Worm (Caenorhabditis elegans) whole organism, L4 larva: ENCODE measurements around the gene aakg-1.

Experiments
- D1046.2 ChIP-seq: fragments of 200-800 bp; sonication (Bioruptor generic); IDR thresholded peaks from 2 replicates; pipeline ENCODE4 v1.3.6; 2022; ENCODE audit warnings: missing genetic modification characterization, missing compliant biosample characterization
- F26F4.8 ChIP-seq: fragments of 200-800 bp; sonication (Bioruptor generic); conservative IDR thresholded peaks from 2 replicates; pipeline ENCODE4 v1.3.6; 2022; ENCODE audit warnings: missing genetic modification characterization, missing compliant biosample characterization
- aha-1 ChIP-seq: fragments of 150-350 bp; peaks from one replicate; lab custom pipeline; 2014; ENCODE audit warnings: missing biosample characterization, missing genetic modification characterization
- aly-2 ChIP-seq: sonication (generic microtip); optimal IDR thresholded peaks from 2 replicates; lab custom pipeline; 2018; ENCODE audit warnings: missing biosample characterization, missing genetic modification characterization
- ceh-20 ChIP-seq: fragments of 200-800 bp; sonication (Bioruptor generic); IDR thresholded peaks from 2 replicates; pipeline ENCODE4 v1.3.6; 2022; ENCODE audit warnings: missing genetic modification reagents, missing genetic modification characterization, missing compliant biosample characterization
- cey-2 ChIP-seq: sonication (generic microtip); optimal IDR thresholded peaks from 3 replicates; lab custom pipeline; 2017; ENCODE audit warnings: missing genetic modification characterization, mild to moderate bottlenecking, missing compliant biosample characterization, antibody characterized with exemption, borderline replicate concordance; ENCODE audit not compliant: insufficient read depth
- daf-16 ChIP-seq, 3 experiments: sonication (generic microtip); optimal IDR thresholded peaks; 2 replicates each; lab custom pipeline; 2016 to 2017; ENCODE audit warnings: missing genetic modification characterization in 3 of 3, missing genetic modification reagents in 3 of 3, mild to moderate bottlenecking in 2 of 3, missing compliant biosample characterization in 2 of 3, missing biosample characterization in 1 of 3, moderate library complexity in 1 of 3
- dmd-6 ChIP-seq: fragments of 200-800 bp; sonication (Bioruptor generic); IDR thresholded peaks from 2 replicates; pipeline ENCODE4 v1.3.6; 2022; ENCODE audit warnings: missing genetic modification reagents, missing genetic modification characterization, missing compliant biosample characterization
- dpl-1 ChIP-seq: fragments of 150-350 bp; optimal IDR thresholded peaks from 2 replicates; lab custom pipeline; 2014; ENCODE audit warnings: missing biosample characterization, missing genetic modification reagents, missing genetic modification characterization
- duxl-1 ChIP-seq: sonication (generic microtip); optimal IDR thresholded peaks from 2 replicates; lab custom pipeline; 2016; ENCODE audit warnings: mild to moderate bottlenecking, missing genetic modification characterization, moderate library complexity, missing compliant biosample characterization; ENCODE audit not compliant: poor library complexity
- dve-1 ChIP-seq: sonication (generic microtip); optimal IDR thresholded peaks from 2 replicates; lab custom pipeline; 2017; ENCODE audit warnings: antibody characterized with exemption, mild to moderate bottlenecking, missing genetic modification characterization, missing compliant biosample characterization; ENCODE audit not compliant: insufficient read depth
- fkh-10 ChIP-seq: fragments of 150-350 bp; optimal IDR thresholded peaks from 2 replicates; lab custom pipeline; 2014; ENCODE audit warnings: missing biosample characterization, missing genetic modification reagents, missing genetic modification characterization
- gei-8 ChIP-seq: fragments of 200-800 bp; sonication (Bioruptor generic); optimal IDR thresholded peaks from 2 replicates; lab custom pipeline; 2018; ENCODE audit warnings: mild to moderate bottlenecking, missing genetic modification characterization, missing compliant biosample characterization
- hlh-11 ChIP-seq: fragments of 200-800 bp; sonication (Bioruptor generic); optimal IDR thresholded peaks from 2 replicates; lab custom pipeline; 2018; ENCODE audit warnings: mild to moderate bottlenecking, missing genetic modification characterization, missing compliant biosample characterization
- hlh-30 ChIP-seq: sonication (generic microtip); optimal IDR thresholded peaks from 2 replicates; lab custom pipeline; 2017; ENCODE audit warnings: antibody characterized with exemption, mild to moderate bottlenecking, missing genetic modification characterization, missing compliant biosample characterization; ENCODE audit not compliant: insufficient read depth
- hmg-1.1 ChIP-seq: fragments of 200-800 bp; sonication (Bioruptor generic); IDR thresholded peaks from 2 replicates; pipeline ENCODE4 v1.3.6; 2022; ENCODE audit warnings: missing genetic modification reagents, missing genetic modification characterization, missing compliant biosample characterization
- lin-38 ChIP-seq: fragments of 200-800 bp; sonication (Bioruptor generic); IDR thresholded peaks from 2 replicates; pipeline ENCODE4 v1.3.6; 2022; ENCODE audit warnings: missing genetic modification reagents, missing genetic modification characterization, missing compliant biosample characterization
- madf-5 ChIP-seq, 2 experiments: fragments of 200-800 bp; sonication (Bioruptor generic); IDR thresholded peaks; 2 replicates each; pipeline ENCODE4 v1.3.6; 2022; ENCODE audit warnings: missing compliant biosample characterization in 2 of 2, missing genetic modification characterization in 2 of 2
- madf-9 ChIP-seq: fragments of 200-800 bp; sonication (Bioruptor generic); conservative IDR thresholded peaks from 2 replicates; pipeline ENCODE4 v1.3.6; 2022; ENCODE audit warnings: missing genetic modification reagents, missing genetic modification characterization, missing compliant biosample characterization
- mdt-29 ChIP-seq: fragments of 200-800 bp; sonication (Bioruptor generic); IDR thresholded peaks from 2 replicates; pipeline ENCODE4 v1.3.6; 2022; ENCODE audit warnings: missing genetic modification reagents, missing genetic modification characterization, missing compliant biosample characterization
- mxl-2 ChIP-seq: fragments of 200-800 bp; sonication (Bioruptor generic); conservative IDR thresholded peaks from 2 replicates; pipeline ENCODE4 v1.3.6; 2022; ENCODE audit warnings: missing genetic modification reagents, missing genetic modification characterization, missing compliant biosample characterization
- mxl-3 ChIP-seq: fragments of 200-800 bp; sonication (Bioruptor generic); optimal IDR thresholded peaks from 2 replicates; lab custom pipeline; 2018; ENCODE audit warnings: mild to moderate bottlenecking, missing genetic modification characterization, missing compliant biosample characterization
- nhr-11 ChIP-seq: fragments of 150-350 bp; optimal IDR thresholded peaks from 2 replicates; lab custom pipeline; 2014; ENCODE audit warnings: missing biosample characterization, missing genetic modification characterization
- nhr-111 ChIP-seq: fragments of 200-800 bp; sonication (Bioruptor generic); optimal IDR thresholded peaks from 2 replicates; lab custom pipeline; 2018; ENCODE audit warnings: mild to moderate bottlenecking, missing genetic modification characterization, missing compliant biosample characterization
- snpc-1.2 ChIP-seq: fragments of 200-800 bp; sonication (Bioruptor generic); IDR thresholded peaks from 2 replicates; pipeline ENCODE4 v1.3.6; 2022; ENCODE audit warnings: missing genetic modification reagents, missing genetic modification characterization, missing compliant biosample characterization
- snpc-4 ChIP-seq: fragments of 150-350 bp; optimal IDR thresholded peaks from 2 replicates; lab custom pipeline; 2014; ENCODE audit warnings: missing biosample characterization, missing genetic modification characterization
- spr-1 ChIP-seq: sonication (generic microtip); optimal IDR thresholded peaks from 2 replicates; lab custom pipeline; 2016; ENCODE audit warnings: mild to moderate bottlenecking, missing genetic modification characterization, missing compliant biosample characterization
- spr-3 ChIP-seq: fragments of 200-800 bp; sonication (Bioruptor generic); optimal IDR thresholded peaks from 2 replicates; lab custom pipeline; 2018; ENCODE audit warnings: mild to moderate bottlenecking, missing genetic modification characterization, missing compliant biosample characterization
- unc-39 ChIP-seq: sonication (generic microtip); optimal IDR thresholded peaks from 2 replicates; lab custom pipeline; 2017; ENCODE audit warnings: missing biosample characterization, missing genetic modification characterization
- unc-62 ChIP-seq, 3 experiments: fragments of 150-350 bp in 1 of 3; sonication (generic microtip); optimal IDR thresholded peaks in 2 of 3; peaks in 1 of 3; 1 replicate in 1 of 3; 2 replicates in 2 of 3; lab custom pipeline; 2014 to 2017; ENCODE audit warnings: missing biosample characterization in 3 of 3, missing genetic modification characterization in 3 of 3, missing genetic modification reagents in 3 of 3, missing genotype in 1 of 3
- zfp-2 ChIP-seq: sonication (generic microtip); optimal IDR thresholded peaks from 2 replicates; lab custom pipeline; 2016; ENCODE audit warnings: mild to moderate bottlenecking, missing genetic modification characterization, missing compliant biosample characterization
- zip-11 ChIP-seq: fragments of 200-800 bp; sonication (Bioruptor generic); IDR thresholded peaks from 2 replicates; pipeline ENCODE4 v1.3.6; 2022; ENCODE audit warnings: missing genetic modification characterization, missing compliant biosample characterization
- ztf-7 ChIP-seq: fragments of 150-350 bp; optimal IDR thresholded peaks from 2 replicates; lab custom pipeline; 2014; ENCODE audit warnings: missing biosample characterization, missing genetic modification characterization

Gene aakg-1

ce11 chrIII:12583466-12583865 is 8.3 kb upstream of the aakg-1 start (continued):
- TF ChIP-seq snpc-1.2 (GFP tag; lab: Robert Waterston, UW) (no peak), D1046.2 (peak; percentile 71; the same call in 1 of the 2 replicates), spr-3 (GFP tag; lab: Kevin White, UChicago) (no peak), zip-11 (no peak), nhr-111 (GFP tag; lab: Kevin White, UChicago) (no peak), nhr-11 (peak; percentile 97), madf-9 (GFP tag; lab: Robert Waterston, UW) (0 out of 2 replicates have a peak, but pooled peaks have one; percentile 47), unc-62 (GFP tag; optimal IDR thresholded peaks at IDR 0.05 in 1 of 2; lab: Kevin White, UChicago) (peak in 1 of 2 experiments; percentile 100), unc-62 (tag; optimal IDR thresholded peaks at IDR 0.05; lab: Kevin White, UChicago) (peak; percentile 85), snpc-4 (tag; lab: Kevin White, UChicago) (peak; percentile 14), mxl-2 (GFP tag; lab: Robert Waterston, UW) (0 out of 2 replicates have a peak, but pooled peaks have one; percentile 28), fkh-10 (GFP tag; lab: Kevin White, UChicago) (peak; percentile 92), mdt-29 (GFP tag; lab: Robert Waterston, UW) (no peak), lin-38 (GFP tag; lab: Robert Waterston, UW) (peak; percentile 35; the same call in 1 of the 2 replicates), F26F4.8 (GFP tag; lab: Robert Waterston, UW) (no peak)
- TF ChIP-seq, all 104 proteins: peak for 50

ce11 chrIII:12569870-12570269 is 5.3 kb downstream of the aakg-1 start:
- no peak for TF ChIP-seq hlh-30
- no peak for TF ChIP-seq snpc-4 (tag; lab: Kevin White, UChicago)
- TF ChIP-seq aha-1: peak; percentile 73

ce11 chrIII:12568962-12569361 is 6.2 kb downstream of the aakg-1 start:
- no peak for TF ChIP-seq spr-1 (tag; lab: Kevin White, UChicago)
- no peak for TF ChIP-seq mxl-2 (GFP tag; lab: Robert Waterston, UW)
- no peak for TF ChIP-seq cey-2
- TF ChIP-seq hmg-1.1 (GFP tag; lab: Robert Waterston, UW): no peak
- no peak for TF ChIP-seq nhr-11
- TF ChIP-seq dmd-6 (GFP tag; lab: Robert Waterston, UW): peak; percentile 49; the same call in 1 of the 2 replicates
- no peak for TF ChIP-seq duxl-1 (tag; lab: Kevin White, UChicago)
- TF ChIP-seq mdt-29 (GFP tag; lab: Robert Waterston, UW): no peak
- no peak for TF ChIP-seq zfp-2 (tag; lab: Kevin White, UChicago)
- TF ChIP-seq spr-3 (GFP tag; lab: Kevin White, UChicago): no peak
- TF ChIP-seq ztf-7: no peak
- TF ChIP-seq dve-1 (tag; lab: Kevin White, UChicago): no peak
- no peak for TF ChIP-seq gei-8
- no peak for TF ChIP-seq dpl-1 (GFP tag; lab: Kevin White, UChicago)
- TF ChIP-seq aly-2 (tag; lab: Kevin White, UChicago): no peak
- no peak for TF ChIP-seq daf-16 (GFP tag; optimal IDR thresholded peaks at IDR 0.05; lab: Kevin White, UChicago)
- no peak for TF ChIP-seq daf-16 (tag; optimal IDR thresholded peaks at IDR 0.05; lab: Kevin White, UChicago)
- no peak for TF ChIP-seq unc-39 (tag; lab: Kevin White, UChicago)
- no peak for TF ChIP-seq hlh-30
- TF ChIP-seq hlh-11 (tag; lab: Kevin White, UChicago): peak; percentile 62
- TF ChIP-seq mxl-3 (GFP tag; lab: Kevin White, UChicago): peak; percentile 28
- TF ChIP-seq ceh-20: peak; percentile 23; the same call in 1 of the 2 replicates
- TF ChIP-seq snpc-4 (tag; lab: Kevin White, UChicago): no peak
- no peak for TF ChIP-seq madf-5 (GFP tag; IDR thresholded peaks at IDR 0.05; lab: Robert Waterston, UW)
- TF ChIP-seq, all 104 proteins: peak for 4
